Worm (Caenorhabditis elegans) whole organism, L1 larva: ENCODE results near the gene C54H2.4.

Source experiments
- aha-1 ChIP-seq: fragments of 150-350 bp; optimal IDR thresholded peaks from 2 replicates; lab custom pipeline; 2014; ENCODE audit warnings: missing biosample characterization, missing genetic modification characterization
- ama-1 ChIP-seq: fragments of 150-350 bp; optimal IDR thresholded peaks from 2 replicates; lab custom pipeline; 2014
- ceh-8 ChIP-seq: fragments of 200-800 bp; sonication (Bioruptor generic); optimal IDR thresholded peaks from 2 replicates; lab custom pipeline; 2018; ENCODE audit warnings: mild to moderate bottlenecking, missing genetic modification characterization, moderate library complexity, missing compliant biosample characterization
- lin-13 ChIP-seq: fragments of 150-350 bp; optimal IDR thresholded peaks from 2 replicates; lab custom pipeline; 2014; ENCODE audit warnings: missing biosample characterization, missing genetic modification reagents, missing genetic modification characterization
- lsy-2 ChIP-seq, 2 experiments: fragments of 150-350 bp; optimal IDR thresholded peaks; 2 replicates each; lab custom pipeline; 2014; ENCODE audit warnings: missing biosample characterization in 2 of 2, missing genetic modification characterization in 2 of 2
- mef-2 ChIP-seq: fragments of 150-350 bp; optimal IDR thresholded peaks from 2 replicates; lab custom pipeline; 2014; ENCODE audit warnings: missing biosample characterization, missing genetic modification characterization
- mep-1 ChIP-seq: fragments of 150-350 bp; optimal IDR thresholded peaks from 2 replicates; lab custom pipeline; 2014; ENCODE audit warnings: missing biosample characterization, missing genetic modification characterization
- nhr-237 ChIP-seq: fragments of 150-350 bp; optimal IDR thresholded peaks from 2 replicates; lab custom pipeline; 2014; ENCODE audit warnings: missing biosample characterization, missing genetic modification characterization
- nhr-76 ChIP-seq: sonication (generic microtip); optimal IDR thresholded peaks from 2 replicates; lab custom pipeline; 2017; ENCODE audit warnings: missing biosample characterization, missing genetic modification characterization
- nhr-77 ChIP-seq: fragments of 150-350 bp; optimal IDR thresholded peaks from 2 replicates; lab custom pipeline; 2014; ENCODE audit warnings: missing biosample characterization, missing genetic modification characterization
- nhr-85 ChIP-seq: sonication (generic microtip); peaks from one replicate; lab custom pipeline; 2016; ENCODE audit warnings: missing genetic modification characterization, inconsistent platforms, missing compliant biosample characterization
- nhr-90 ChIP-seq: sonication (generic microtip); optimal IDR thresholded peaks from 2 replicates; lab custom pipeline; 2016; ENCODE audit warnings: mild to moderate bottlenecking, missing genetic modification characterization, missing compliant biosample characterization; ENCODE audit not compliant: poor library complexity
- pqm-1 ChIP-seq: sonication (generic microtip); optimal IDR thresholded peaks from 3 replicates; lab custom pipeline; 2017; ENCODE audit warnings: missing biosample characterization, missing genetic modification characterization
- snu-23 ChIP-seq: sonication (generic microtip); optimal IDR thresholded peaks from 2 replicates; lab custom pipeline; 2016; ENCODE audit warnings: missing genetic modification characterization, missing compliant biosample characterization

ce11 chrX:5781294-5781693, 10.7 kb upstream of the C54H2.4 start:
- TF ChIP-seq lsy-2 (tag; optimal IDR thresholded peaks at IDR 0.05; lab: Kevin White, UChicago), result no peak
- no peak for TF ChIP-seq ama-1 (lab: Kevin White, UChicago)
- no peak for TF ChIP-seq pqm-1 (tag; lab: Kevin White, UChicago)
- TF ChIP-seq mep-1 (tag; lab: Kevin White, UChicago), result no peak
- TF ChIP-seq nhr-77 (tag; lab: Kevin White, UChicago), result no peak
- TF ChIP-seq nhr-76, result no peak
- no peak for TF ChIP-seq snu-23 (GFP tag; lab: Kevin White, UChicago)
- no peak for TF ChIP-seq aha-1 (tag; lab: Kevin White, UChicago)
- no peak for TF ChIP-seq nhr-85 (tag; lab: Kevin White, UChicago)
- TF ChIP-seq nhr-237, result no peak
- TF ChIP-seq mef-2 (tag; lab: Kevin White, UChicago), result no peak
- TF ChIP-seq nhr-90, result no peak
- TF ChIP-seq lin-13 (GFP tag; lab: Kevin White, UChicago), result no peak
- no peak for TF ChIP-seq ceh-8
